Worm (Caenorhabditis elegans) whole organism, L4/young adult: ENCODE data around the gene set-14.

Experiments used
- W03F9.2 ChIP-seq: fragments of 150-350 bp; optimal IDR thresholded peaks from 2 replicates; lab custom pipeline; 2014; ENCODE audit warnings: missing biosample characterization, missing genetic modification characterization
- dao-5 ChIP-seq: sonication (generic microtip); optimal IDR thresholded peaks from 2 replicates; lab custom pipeline; 2016; ENCODE audit warnings: missing genotype, missing genetic modification characterization, moderate library complexity, missing compliant biosample characterization
- him-1 ChIP-seq: sonication (generic microtip); optimal IDR thresholded peaks from 2 replicates; lab custom pipeline; 2016; ENCODE audit warnings: missing genotype, missing genetic modification reagents, missing genetic modification characterization, missing compliant biosample characterization

Gene set-14

DNA sequence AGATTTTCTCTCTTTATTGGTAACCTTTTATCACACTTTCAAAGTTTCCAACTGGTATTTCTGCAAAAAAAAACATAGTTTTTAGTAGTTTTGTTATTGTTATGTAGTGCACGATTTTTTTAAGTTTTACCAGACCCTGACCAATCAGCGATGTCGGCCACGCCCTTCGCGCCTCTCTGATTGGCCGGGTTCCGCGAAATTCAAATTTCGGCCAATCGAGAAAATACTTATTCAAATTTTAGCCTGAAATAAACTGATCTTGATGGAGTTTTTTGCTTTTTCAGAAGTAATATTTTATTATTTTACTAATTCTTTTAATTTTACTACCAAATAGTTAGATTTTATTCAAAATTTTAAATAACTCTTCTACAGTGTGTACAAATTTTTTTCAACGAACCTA is 8.8 kb upstream of the set-14 start:
- no peak for TF ChIP-seq W03F9.2 (tag; lab: Kevin White, UChicago)

DNA sequence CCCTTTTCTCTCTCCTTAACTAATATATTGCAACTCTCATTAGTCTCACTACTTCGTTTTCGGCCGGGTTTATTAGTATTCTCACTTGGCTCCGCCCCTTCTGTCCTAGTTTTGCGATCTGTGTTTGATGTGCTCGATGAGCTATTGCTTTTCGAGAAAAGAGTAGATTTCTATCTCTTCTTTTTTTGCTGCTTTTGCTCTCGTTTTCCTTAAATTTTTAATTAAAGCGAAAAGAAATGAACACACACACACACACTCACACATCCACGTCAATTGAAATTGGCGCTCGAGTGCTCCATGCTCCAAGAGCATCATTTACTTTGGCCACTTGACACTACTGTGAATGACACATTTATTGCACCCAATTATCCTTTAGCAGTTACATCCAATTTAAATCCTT is 8.3 kb upstream of the set-14 start:
- TF ChIP-seq dao-5 (no peak), W03F9.2 (tag; lab: Kevin White, UChicago) (no peak), him-1 (no peak)

DNA sequence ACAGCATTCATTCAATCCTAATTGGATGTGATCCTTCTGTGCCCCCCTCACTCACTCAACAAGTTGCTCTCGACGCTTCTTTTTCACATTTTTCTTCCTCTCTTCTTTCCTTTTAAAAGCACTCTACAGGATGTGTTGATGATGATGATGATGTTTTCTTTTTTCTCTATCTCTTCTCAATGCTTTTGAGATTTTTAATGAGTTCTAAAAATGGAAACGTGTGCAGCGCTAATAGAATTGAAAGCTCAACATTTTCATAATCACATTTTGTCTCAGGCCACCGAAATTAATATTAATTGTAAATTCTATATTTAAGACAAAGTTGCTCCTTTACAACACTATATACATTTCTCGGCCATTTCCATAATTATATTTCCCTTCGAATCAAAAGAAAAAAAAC is 4.1 kb upstream of the set-14 start:
- no peak for TF ChIP-seq dao-5
- no peak for TF ChIP-seq W03F9.2 (tag; lab: Kevin White, UChicago)
- no peak for TF ChIP-seq him-1

DNA sequence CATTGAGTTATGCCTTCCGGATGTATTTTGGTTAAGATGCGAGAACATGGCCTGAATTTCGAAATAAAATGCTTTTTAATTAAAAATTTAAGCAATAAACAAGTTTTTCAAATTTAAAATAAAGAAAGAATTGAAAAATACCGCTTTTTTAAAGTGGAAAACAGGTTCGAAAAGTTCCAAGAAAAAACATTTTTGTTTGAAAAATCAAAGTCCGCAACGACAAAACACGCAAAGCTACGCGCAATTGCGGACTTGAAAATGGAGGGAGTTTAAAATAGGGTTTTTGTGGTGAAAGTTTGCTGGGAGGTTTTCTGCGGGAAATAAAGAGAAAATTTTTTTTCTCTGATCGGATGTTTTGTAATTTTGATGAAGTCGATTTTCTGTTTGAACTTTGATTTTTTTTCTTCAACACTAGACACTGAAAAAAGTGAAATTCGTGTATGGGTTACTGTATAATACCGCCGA is 2.4 kb upstream of the set-14 start, which contains the start of gene npp-19:
npp-19 (minus strand) TSS at position 51 of the 465 bp plus-strand sequence.
- no peak for TF ChIP-seq dao-5
- no peak for TF ChIP-seq him-1
- peak; percentile 84 for TF ChIP-seq W03F9.2 (tag; lab: Kevin White, UChicago)

DNA sequence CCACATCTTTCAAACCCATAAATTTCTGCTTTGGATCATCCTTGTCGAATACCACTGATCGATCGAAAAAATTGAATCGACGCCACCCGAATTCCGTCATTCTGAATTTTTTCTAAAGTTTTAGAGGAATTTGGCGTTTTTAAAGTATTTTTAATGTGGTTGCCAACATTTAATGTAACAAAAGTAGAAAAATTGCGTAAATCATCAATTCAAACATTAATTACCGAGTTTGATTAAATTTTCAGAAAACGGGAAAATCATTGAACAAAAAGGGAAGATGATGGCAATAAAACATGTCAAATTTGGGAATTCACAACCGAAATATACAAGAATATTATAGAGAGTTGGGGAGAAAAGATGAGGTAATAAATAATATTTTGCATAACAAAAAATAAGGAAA is 2.7 kb downstream of the set-14 start, which contains the start of gene vps-11:
vps-11 (minus strand) TSS at position 101 of the 400 bp plus-strand sequence.
- TF ChIP-seq him-1 = no peak
- no peak for TF ChIP-seq dao-5
- TF ChIP-seq W03F9.2 (tag; lab: Kevin White, UChicago) = no peak

DNA sequence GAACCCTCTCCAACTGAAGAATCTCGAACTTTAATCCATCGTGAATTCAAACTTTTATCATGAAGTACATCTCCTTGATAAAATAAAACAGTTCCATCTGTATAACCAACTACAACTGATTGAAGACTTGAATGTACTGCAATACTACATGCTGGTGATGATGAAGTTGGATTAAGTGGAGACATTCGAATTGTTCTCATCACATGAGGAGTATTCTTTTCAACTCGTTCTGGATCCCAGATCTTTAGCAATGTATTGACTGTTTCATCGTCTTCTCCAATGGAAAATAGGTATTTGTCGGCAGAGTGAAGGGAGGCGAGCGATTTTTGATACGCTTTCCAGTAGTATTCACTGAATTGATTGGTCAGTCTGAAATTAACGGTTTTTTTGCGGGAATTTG is 3.5 kb downstream of the set-14 start:
- TF ChIP-seq him-1 (no peak), W03F9.2 (tag; lab: Kevin White, UChicago) (no peak), dao-5 (no peak)

DNA sequence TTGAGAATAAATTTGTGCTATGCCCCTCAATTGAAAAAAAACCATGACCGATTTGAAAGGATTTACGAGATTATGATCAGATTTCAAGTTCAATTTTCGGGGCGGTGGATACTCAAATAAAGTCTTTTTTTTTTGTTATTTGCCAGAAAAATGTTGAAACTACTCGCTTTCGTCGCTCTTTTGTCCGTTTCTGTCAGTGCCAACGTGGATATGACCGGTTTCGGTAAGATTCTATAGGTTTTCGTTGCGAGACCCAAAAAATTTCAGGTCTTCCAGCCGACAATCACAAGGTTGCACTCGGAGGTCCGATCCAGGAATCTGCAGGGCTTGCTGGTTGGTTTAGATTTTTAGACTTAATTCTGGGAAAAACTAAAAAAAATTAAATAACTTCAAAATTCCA is 8.9 kb downstream of the set-14 start, which contains the start of gene tag-209:
tag-209 (plus strand) TSS at position 73 of the 400 bp plus-strand sequence.
- TF ChIP-seq dao-5 (no peak), W03F9.2 (tag; lab: Kevin White, UChicago) (no peak), him-1 (no peak)

DNA sequence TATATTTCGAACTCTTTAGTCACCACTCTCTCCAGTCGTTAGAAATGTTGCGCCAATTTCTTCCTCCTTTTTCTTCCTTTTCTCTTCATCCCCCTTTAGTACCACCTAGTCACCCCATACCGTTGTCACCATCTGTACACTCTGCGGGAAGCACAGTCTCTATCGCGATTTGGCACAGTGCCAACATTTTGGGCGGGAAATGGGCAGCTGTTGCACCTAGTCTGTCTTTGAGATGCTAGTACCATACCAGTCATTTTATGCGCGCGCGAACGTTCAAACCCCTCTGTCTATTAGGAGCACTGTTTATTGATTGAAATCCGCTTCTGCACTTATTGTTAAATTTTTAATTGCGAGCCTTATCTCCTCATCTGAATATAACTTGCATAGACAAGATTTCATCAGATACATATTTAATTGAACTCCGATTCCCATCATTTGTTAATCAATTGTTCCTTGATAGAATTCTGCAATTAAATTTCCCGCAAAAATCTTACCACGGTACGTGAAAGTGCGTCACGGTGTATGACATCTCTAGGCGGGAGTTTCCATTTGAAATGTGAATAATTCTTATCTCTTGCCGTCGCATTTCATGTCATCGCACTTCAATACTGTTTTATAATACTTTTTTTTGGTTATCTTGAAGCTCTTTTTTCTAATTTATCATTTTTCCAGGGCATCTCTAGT is 11.2 kb downstream of the set-14 start, which contains the start of gene cdl-1:
cdl-1 (plus strand) TSS at position 673 of the 684 bp plus-strand sequence.
- TF ChIP-seq dao-5 (no peak), W03F9.2 (tag; lab: Kevin White, UChicago) (no peak), him-1 (no peak)

DNA sequence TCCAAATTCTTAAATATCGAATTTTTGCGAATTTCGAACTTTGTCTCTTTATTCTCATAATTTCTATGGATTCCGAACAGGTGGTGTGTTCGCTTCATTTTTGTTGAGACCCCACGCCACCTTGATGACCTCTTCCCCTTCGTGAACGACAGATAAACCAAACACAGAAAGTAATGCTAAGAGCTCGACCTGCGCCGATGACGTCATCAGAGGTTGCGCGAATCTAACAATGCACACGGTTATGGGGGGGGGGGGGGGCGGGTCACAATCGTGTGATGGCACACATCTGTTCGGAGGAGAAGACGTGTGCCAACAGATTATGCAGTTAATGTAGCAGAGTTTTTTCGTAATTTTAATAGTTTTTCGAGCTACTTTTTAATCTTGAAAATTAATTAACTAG is 11.8 kb downstream of the set-14 start:
- no peak for TF ChIP-seq dao-5
- TF ChIP-seq W03F9.2 (tag; lab: Kevin White, UChicago) = no peak
- TF ChIP-seq him-1 = no peak

DNA sequence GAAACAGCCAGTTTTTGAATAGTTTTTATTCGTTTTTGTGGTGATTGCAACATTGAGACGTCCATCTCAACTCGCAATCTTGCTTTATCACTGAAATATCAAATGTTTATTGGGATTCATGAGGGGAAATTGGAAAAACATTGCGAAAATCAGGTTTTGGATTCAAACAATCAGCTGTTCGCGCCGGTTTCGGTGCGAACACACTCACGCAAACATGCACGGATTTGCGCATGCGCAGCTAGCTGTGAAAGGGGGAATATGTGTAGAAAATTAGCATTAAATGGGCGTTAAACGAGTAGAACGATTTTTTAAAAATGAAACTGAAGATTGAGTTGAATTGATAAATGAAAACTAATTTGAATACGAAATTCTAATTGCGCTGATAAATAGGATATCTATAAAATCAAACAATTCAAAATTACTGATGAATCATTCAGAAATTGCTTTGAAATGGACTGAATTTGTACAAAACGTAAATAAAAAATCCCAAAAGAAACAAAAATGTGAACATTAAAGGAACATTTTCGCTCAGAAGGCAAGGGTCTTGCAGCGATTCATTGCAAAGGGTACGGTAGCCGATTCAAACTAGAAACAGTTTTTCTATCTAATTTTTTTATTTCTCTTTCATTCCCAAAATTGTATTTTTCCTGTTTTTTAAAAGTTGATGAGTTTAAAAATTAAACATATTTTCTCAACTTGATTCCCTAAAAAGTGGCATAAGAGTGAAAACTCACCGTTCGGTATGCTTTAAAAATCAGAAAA is 12.7 kb downstream of the set-14 start, which contains the start of gene ect-2:
ect-2 (minus strand) TSS at position 762 of the 762 bp plus-strand sequence.
- TF ChIP-seq W03F9.2 (tag; lab: Kevin White, UChicago) (no peak), dao-5 (no peak)

DNA sequence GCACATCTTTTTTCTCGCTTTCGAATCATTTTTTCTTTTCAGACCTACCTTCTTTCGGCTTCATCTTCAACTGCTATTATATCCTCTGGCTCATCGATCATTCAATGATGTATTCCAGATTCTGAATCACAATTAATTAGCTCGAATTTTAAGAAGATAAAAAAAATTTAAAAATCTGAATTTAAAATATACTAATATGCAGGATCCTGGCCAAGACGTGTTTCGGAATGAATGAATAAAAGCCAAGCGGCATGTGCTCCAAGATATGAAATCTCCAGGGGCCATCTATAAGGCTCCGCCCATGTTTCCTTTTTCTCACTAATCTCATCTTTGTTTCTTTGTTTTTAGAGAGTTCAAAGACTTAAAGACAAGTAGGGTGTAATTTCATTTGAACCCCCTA is 18.1 kb downstream of the set-14 start, which contains the start of gene mpz-1:
mpz-1 (minus strand) TSS at position 101 of the 400 bp plus-strand sequence.
- TF ChIP-seq him-1 (no peak), W03F9.2 (tag; lab: Kevin White, UChicago) (no peak), dao-5 (no peak)

DNA sequence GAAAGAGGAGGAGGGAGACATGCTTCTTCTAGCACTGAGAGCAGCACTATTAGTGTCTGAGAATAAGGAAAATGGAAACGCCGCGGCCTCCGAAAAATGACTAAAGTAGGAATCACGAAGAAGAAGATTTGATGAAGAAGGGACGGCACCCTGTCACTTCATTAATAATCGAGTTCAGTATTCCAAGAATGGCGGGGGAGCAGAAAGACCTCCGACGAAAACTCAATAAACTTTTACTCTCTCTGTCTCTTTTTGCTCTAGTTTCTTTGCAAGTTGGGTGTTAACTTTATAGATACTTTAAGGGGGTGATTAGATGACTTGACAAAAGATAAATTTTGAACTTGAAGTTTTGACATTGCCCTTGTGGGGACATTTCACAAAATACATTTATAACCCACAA is 26.8 kb downstream of the set-14 start:
- no peak for TF ChIP-seq him-1
- no peak for TF ChIP-seq dao-5
- TF ChIP-seq W03F9.2 (tag; lab: Kevin White, UChicago) = no peak

DNA sequence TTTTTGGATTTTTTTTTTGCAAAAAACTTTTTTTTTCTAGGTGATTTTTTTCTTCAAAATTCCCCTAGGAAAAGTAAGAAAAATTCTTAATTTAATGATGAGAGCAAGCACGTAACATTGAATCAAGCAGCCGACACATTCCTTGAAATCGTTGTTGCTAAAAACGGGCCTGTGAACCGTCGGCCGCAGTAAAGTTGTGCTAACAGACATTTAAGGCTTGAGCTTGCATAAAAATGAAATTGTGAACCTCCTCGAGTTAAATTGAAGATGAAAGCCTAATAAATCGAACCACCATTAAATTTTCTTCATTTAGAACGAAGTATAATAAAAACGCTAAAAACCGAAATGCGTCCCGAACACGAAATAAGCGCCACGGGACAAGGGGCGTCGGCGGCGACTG is 28.1 kb downstream of the set-14 start:
- TF ChIP-seq W03F9.2 (tag; lab: Kevin White, UChicago) = no peak
- TF ChIP-seq him-1 = no peak
- no peak for TF ChIP-seq dao-5

DNA sequence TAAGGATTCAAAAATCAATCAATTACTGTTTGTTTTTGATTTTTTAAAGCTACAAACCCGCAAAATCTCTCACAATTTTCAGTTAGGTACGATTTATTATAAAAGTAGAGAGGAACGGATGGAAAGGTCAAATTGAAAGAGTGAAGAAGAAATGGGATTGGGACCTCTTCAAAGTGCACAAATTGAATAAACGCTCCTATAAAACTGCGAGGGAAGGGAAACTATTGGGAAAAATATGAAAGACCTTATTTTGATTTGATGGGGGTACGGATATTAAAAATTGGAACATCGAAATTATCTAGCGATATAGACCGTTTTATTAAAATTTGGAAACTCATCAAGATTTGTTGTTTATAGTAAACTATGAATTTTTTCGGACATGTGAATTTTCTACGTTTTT is 29.3 kb downstream of the set-14 start:
- no peak for TF ChIP-seq W03F9.2 (tag; lab: Kevin White, UChicago)
- TF ChIP-seq him-1 = no peak
- no peak for TF ChIP-seq dao-5

DNA sequence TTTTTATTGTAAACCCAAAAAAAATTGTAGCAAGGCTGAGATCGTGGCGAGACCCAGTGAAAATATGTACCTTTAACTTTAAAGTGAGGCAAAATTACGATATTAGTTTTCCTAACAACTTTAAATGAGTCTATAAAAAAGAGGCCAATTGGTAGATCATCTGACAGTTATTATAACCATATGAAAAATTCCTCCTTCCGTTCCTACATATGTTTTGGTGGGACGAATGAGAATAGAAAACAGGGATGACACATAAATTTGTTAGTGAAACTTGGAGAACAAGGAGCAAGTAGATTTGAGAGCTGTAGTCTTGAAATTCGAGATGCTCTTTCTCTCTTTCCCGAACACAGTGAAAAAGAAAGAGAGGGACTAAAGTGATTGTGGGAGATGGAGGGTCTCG is 30.9 kb downstream of the set-14 start:
- TF ChIP-seq him-1 (no peak), W03F9.2 (tag; lab: Kevin White, UChicago) (no peak), dao-5 (no peak)
